Worm (Caenorhabditis elegans) whole organism, mixed stage, embryonic: ENCODE results near the gene irld-61.
A peak's percentile ranks its signal among the peaks of the same experiment; 100 is the strongest.

Experiments
- bed-3 ChIP-seq: fragments of 200-800 bp; sonication (Bioruptor generic); optimal IDR thresholded peaks from 3 replicates; lab custom pipeline; 2018; ENCODE audit warnings: mild to moderate bottlenecking, missing genetic modification characterization, moderate library complexity, missing compliant biosample characterization
- blmp-1 ChIP-seq: fragments of 150-350 bp; optimal IDR thresholded peaks from 2 replicates; lab custom pipeline; 2014; ENCODE audit warnings: missing biosample characterization, missing genetic modification characterization
- ceh-39 ChIP-seq: fragments of 150-350 bp; optimal IDR thresholded peaks from 2 replicates; lab custom pipeline; 2014; ENCODE audit warnings: missing biosample characterization, missing genetic modification characterization
- ceh-43 ChIP-seq: fragments of 200-800 bp; sonication (Bioruptor generic); optimal IDR thresholded peaks from 2 replicates; lab custom pipeline; 2018; ENCODE audit warnings: mild to moderate bottlenecking, missing genetic modification characterization, moderate library complexity, missing compliant biosample characterization
- ces-1 ChIP-seq: fragments of 150-350 bp; optimal IDR thresholded peaks from 2 replicates; lab custom pipeline; 2014; ENCODE audit warnings: missing biosample characterization, missing genetic modification reagents, missing genetic modification characterization
- drap-1 ChIP-seq: fragments of 200-800 bp; sonication (Bioruptor generic); optimal IDR thresholded peaks from 3 replicates; lab custom pipeline; 2018; ENCODE audit warnings: mild to moderate bottlenecking, missing genetic modification characterization, missing compliant biosample characterization
- elt-3 ChIP-seq: fragments of 150-350 bp; optimal IDR thresholded peaks from 2 replicates; lab custom pipeline; 2014; ENCODE audit warnings: missing biosample characterization, missing genetic modification characterization
- ham-2 ChIP-seq: fragments of 200-800 bp; sonication (Bioruptor generic); optimal IDR thresholded peaks from 2 replicates; lab custom pipeline; 2018; ENCODE audit warnings: mild to moderate bottlenecking, missing genetic modification characterization, missing compliant biosample characterization
- lin-32 ChIP-seq: fragments of 200-800 bp; sonication (Bioruptor generic); optimal IDR thresholded peaks from 2 replicates; lab custom pipeline; 2018; ENCODE audit warnings: mild to moderate bottlenecking, missing genetic modification characterization, missing compliant biosample characterization
- lsy-2 ChIP-seq: fragments of 150-350 bp; optimal IDR thresholded peaks from 2 replicates; lab custom pipeline; 2014; ENCODE audit warnings: missing biosample characterization, missing genetic modification characterization
- mab-5 ChIP-seq: fragments of 150-350 bp; optimal IDR thresholded peaks from 2 replicates; lab custom pipeline; 2014; ENCODE audit warnings: missing biosample characterization, missing genetic modification characterization
- mep-1 ChIP-seq: fragments of 150-350 bp; optimal IDR thresholded peaks from 2 replicates; lab custom pipeline; 2017; ENCODE audit warnings: missing biosample characterization, missing genetic modification reagents, missing genetic modification characterization, inconsistent platforms
- mls-2 ChIP-seq: sonication (generic microtip); optimal IDR thresholded peaks from 2 replicates; lab custom pipeline; 2016; ENCODE audit warnings: mild to moderate bottlenecking, missing genetic modification characterization, moderate library complexity, missing compliant biosample characterization
- nhr-12 ChIP-seq: fragments of 150-350 bp; optimal IDR thresholded peaks from 2 replicates; lab custom pipeline; 2014; ENCODE audit warnings: missing biosample characterization, missing genetic modification characterization
- nhr-2 ChIP-seq: fragments of 150-350 bp; optimal IDR thresholded peaks from 2 replicates; lab custom pipeline; 2014; ENCODE audit warnings: missing biosample characterization, missing genetic modification characterization
- nhr-237 ChIP-seq: fragments of 150-350 bp; optimal IDR thresholded peaks from 2 replicates; lab custom pipeline; 2014; ENCODE audit warnings: missing biosample characterization, missing genetic modification characterization
- nhr-28 ChIP-seq: fragments of 150-350 bp; optimal IDR thresholded peaks from 2 replicates; lab custom pipeline; 2014; ENCODE audit warnings: missing biosample characterization, missing genetic modification characterization
- nhr-76 ChIP-seq: sonication (generic microtip); optimal IDR thresholded peaks from 2 replicates; lab custom pipeline; 2017; ENCODE audit warnings: missing biosample characterization, missing genetic modification characterization
- pha-4 ChIP-seq: fragments of 150-350 bp; optimal IDR thresholded peaks from 2 replicates; lab custom pipeline; 2018; ENCODE audit warnings: missing biosample characterization, missing genetic modification reagents, missing genetic modification characterization
- snpc-4 ChIP-seq: fragments of 150-350 bp; optimal IDR thresholded peaks from 2 replicates; lab custom pipeline; 2014; ENCODE audit warnings: missing biosample characterization, missing genetic modification characterization
- sptf-1 ChIP-seq: sonication (generic microtip); optimal IDR thresholded peaks from 2 replicates; lab custom pipeline; 2017; ENCODE audit warnings: mild to moderate bottlenecking, missing genetic modification characterization, moderate library complexity, missing compliant biosample characterization
- unc-120 ChIP-seq: sonication (generic microtip); optimal IDR thresholded peaks from 2 replicates; lab custom pipeline; 2017; ENCODE audit warnings: missing genetic modification characterization, missing compliant biosample characterization; ENCODE audit not compliant: poor library complexity, severe bottlenecking
- unc-39 ChIP-seq: fragments of 150-350 bp; optimal IDR thresholded peaks from 2 replicates; lab custom pipeline; 2014; ENCODE audit warnings: missing biosample characterization, missing genetic modification characterization
- zip-8 ChIP-seq: fragments of 150-350 bp; optimal IDR thresholded peaks from 2 replicates; lab custom pipeline; 2014; ENCODE audit warnings: missing biosample characterization, missing genetic modification characterization
- ztf-11 ChIP-seq: fragments of 150-350 bp; optimal IDR thresholded peaks from 2 replicates; lab custom pipeline; 2014; ENCODE audit warnings: missing biosample characterization, missing genetic modification characterization

irld-61 gene

ce11 chrIII:12783878-12784277 is 19.5 kb downstream of the irld-61 start:
- TF ChIP-seq ces-1 (GFP tag; lab: Kevin White, UChicago) (peak; percentile 55), mls-2 (tag; lab: Kevin White, UChicago) (no peak)

- TF ChIP-seq nhr-2, result no peak
- no peak for TF ChIP-seq nhr-12
- TF ChIP-seq bed-3 (GFP tag; lab: Kevin White, UChicago), result no peak
- TF ChIP-seq zip-8 (tag; lab: Kevin White, UChicago), result no peak
- no peak for TF ChIP-seq ham-2 (GFP tag; lab: Kevin White, UChicago)
- TF ChIP-seq unc-39 (tag; lab: Kevin White, UChicago), result no peak
- no peak for TF ChIP-seq ztf-11 (tag; lab: Kevin White, UChicago)
- TF ChIP-seq pha-4 (tag; lab: Kevin White, UChicago), result no peak
- TF ChIP-seq nhr-76, result no peak
- no peak for TF ChIP-seq lin-32 (GFP tag; lab: Kevin White, UChicago)
- no peak for TF ChIP-seq ceh-43 (GFP tag; lab: Kevin White, UChicago)
- TF ChIP-seq mls-2 (tag; lab: Kevin White, UChicago), result no peak
- no peak for TF ChIP-seq elt-3 (tag; lab: Kevin White, UChicago)
- no peak for TF ChIP-seq sptf-1
- TF ChIP-seq mab-5 (tag; lab: Kevin White, UChicago), result no peak
- no peak for TF ChIP-seq ces-1 (GFP tag; lab: Kevin White, UChicago)
- no peak for TF ChIP-seq unc-120 (tag; lab: Kevin White, UChicago)
Observed at ce11 chrIII:12784854-12785253, 20.5 kb downstream of the irld-61 start, which contains the start of gene lgc-37. Gene lgc-37 (plus strand): TSS chrIII:12785154.

- TF ChIP-seq drap-1 (GFP tag; lab: Kevin White, UChicago), result no peak
- no peak for TF ChIP-seq sptf-1
- no peak for TF ChIP-seq snpc-4 (tag; lab: Kevin White, UChicago)
- TF ChIP-seq nhr-28, result no peak
- TF ChIP-seq elt-3 (tag; lab: Kevin White, UChicago), result no peak
Observed at ce11 chrIII:12785427-12785826, 21.1 kb downstream of the irld-61 start.

ce11 chrIII:12788239-12788638 is 23.9 kb downstream of the irld-61 start:
- TF ChIP-seq pha-4 (tag; lab: Kevin White, UChicago) (no peak), unc-120 (tag; lab: Kevin White, UChicago) (no peak), bed-3 (GFP tag; lab: Kevin White, UChicago) (no peak), nhr-76 (no peak), sptf-1 (no peak), drap-1 (GFP tag; lab: Kevin White, UChicago) (no peak), mls-2 (tag; lab: Kevin White, UChicago) (no peak), nhr-12 (no peak), ztf-11 (tag; lab: Kevin White, UChicago) (no peak), ces-1 (GFP tag; lab: Kevin White, UChicago) (no peak), lsy-2 (tag; lab: Kevin White, UChicago) (no peak), blmp-1 (tag; lab: Kevin White, UChicago) (no peak)
- TF ChIP-seq, all 35 proteins: peak for 0

- TF ChIP-seq ztf-11 (tag; lab: Kevin White, UChicago) (no peak), bed-3 (GFP tag; lab: Kevin White, UChicago) (no peak)
- TF ChIP-seq, all 35 proteins: peak for 0
Observed at ce11 chrIII:12789420-12789819, 25.1 kb downstream of the irld-61 start, which contains the start of gene BE10.1. Gene BE10.1 (minus strand): TSS chrIII:12789520.

ce11 chrIII:12794200-12794599 is 29.8 kb downstream of the irld-61 start:
- TF ChIP-seq unc-120 (tag; lab: Kevin White, UChicago) (no peak), ceh-43 (GFP tag; lab: Kevin White, UChicago) (no peak), ham-2 (GFP tag; lab: Kevin White, UChicago) (no peak), nhr-76 (no peak), ces-1 (GFP tag; lab: Kevin White, UChicago) (no peak), drap-1 (GFP tag; lab: Kevin White, UChicago) (no peak), blmp-1 (tag; lab: Kevin White, UChicago) (no peak), ceh-39 (tag; lab: Kevin White, UChicago) (no peak), lsy-2 (tag; lab: Kevin White, UChicago) (no peak), nhr-237 (tag; lab: Kevin White, UChicago) (no peak), mab-5 (tag; lab: Kevin White, UChicago) (no peak), mep-1 (tag; lab: Kevin White, UChicago) (no peak), sptf-1 (no peak), nhr-28 (no peak), unc-39 (tag; lab: Kevin White, UChicago) (no peak)
- TF ChIP-seq, all 35 proteins: peak for 0

- TF ChIP-seq unc-39 (tag; lab: Kevin White, UChicago), result no peak
Observed at ce11 chrIII:12798469-12798868, 34.1 kb downstream of the irld-61 start, which contains the start of gene agmo-1. Gene agmo-1 (minus strand): TSS chrIII:12798569.
